Worm (Caenorhabditis elegans): ENCODE measurements around the gene F16G10.11.

The F16G10.11 gene

ce11 chrII:2395864-2396263 lies 2.1 kb upstream of the F16G10.11 start, which contains the start of gene F16G10.13:
Gene F16G10.13 (minus strand): TSS chrII:2395964.
- TF ChIP-seq hlh-8 (tag; optimal IDR thresholded peaks at IDR 0.05) (no peak), lim-6 (tag; optimal IDR thresholded peaks at IDR 0.05) (no peak), ceh-48 (tag; optimal IDR thresholded peaks at IDR 0.05) (no peak), ceh-30 (tag; optimal IDR thresholded peaks at IDR 0.05) (no peak), hlh-15 (tag; optimal IDR thresholded peaks at IDR 0.05) (no peak), gmeb-2 (tag; optimal IDR thresholded peaks at IDR 0.05) (no peak), pag-3 (tag; optimal IDR thresholded peaks at IDR 0.05; ENCODE audit: borderline replicate concordance) (no peak), ceh-24 (tag; optimal IDR thresholded peaks at IDR 0.05) (no peak), ceh-14 (tag; optimal IDR thresholded peaks at IDR 0.05) (no peak), ceh-6 (GFP tag; optimal IDR thresholded peaks at IDR 0.05) (no peak), pax-1 (tag; optimal IDR thresholded peaks at IDR 0.05) (no peak), T23F11.4 (GFP tag; optimal IDR thresholded peaks at IDR 0.05) (no peak), pros-1 (tag; optimal IDR thresholded peaks at IDR 0.05) (no peak), hlh-30 (tag; optimal IDR thresholded peaks at IDR 0.05; ENCODE audit: insufficient read depth) (no peak), ceh-31 (tag; optimal IDR thresholded peaks at IDR 0.05) (no peak), nhr-11 (tag; optimal IDR thresholded peaks at IDR 0.05) (no peak), sdc-2 (tag; optimal IDR thresholded peaks at IDR 0.05) (no peak)

- TF ChIP-seq fax-1 (tag; optimal IDR thresholded peaks at IDR 0.05) (no peak), pax-1 (tag; optimal IDR thresholded peaks at IDR 0.05) (no peak), ceh-2 (tag; optimal IDR thresholded peaks at IDR 0.05) (no peak), ceh-19 (GFP tag; optimal IDR thresholded peaks at IDR 0.05) (no peak), lin-11 (tag; optimal IDR thresholded peaks at IDR 0.05) (no peak), ceh-48 (tag; optimal IDR thresholded peaks at IDR 0.05) (no peak), ceh-34 (tag; optimal IDR thresholded peaks at IDR 0.05) (no peak), ttx-3 (tag; optimal IDR thresholded peaks at IDR 0.05) (no peak), sdc-2 (tag; optimal IDR thresholded peaks at IDR 0.05) (no peak), nhr-11 (tag; optimal IDR thresholded peaks at IDR 0.05) (no peak), ceh-9 (tag; optimal IDR thresholded peaks at IDR 0.05) (no peak), che-1 (tag; optimal IDR thresholded peaks at IDR 0.05) (no peak), fkh-6 (tag; optimal IDR thresholded peaks at IDR 0.05) (no peak), ceh-24 (tag; optimal IDR thresholded peaks at IDR 0.05) (no peak), K02D7.2 (tag; optimal IDR thresholded peaks at IDR 0.05) (no peak), dve-1 (tag; optimal IDR thresholded peaks at IDR 0.05) (no peak), sox-4 (tag; optimal IDR thresholded peaks at IDR 0.05) (no peak), ztf-16 (tag; optimal IDR thresholded peaks at IDR 0.05) (no peak), fkh-10 (GFP tag; optimal IDR thresholded peaks at IDR 0.05) (no peak), pha-2 (tag; optimal IDR thresholded peaks at IDR 0.05) (no peak)
These were observed 2.8 kb downstream of the F16G10.11 start, which contains the start of gene F16G10.10 for ce11 chrII:2390884-2391283. Gene F16G10.10 (minus strand): TSS chrII:2390984.

- TF ChIP-seq C38D4.7 (GFP tag; optimal IDR thresholded peaks at IDR 0.05): no peak
- TF ChIP-seq ref-2 (tag; optimal IDR thresholded peaks at IDR 0.05): no peak
- TF ChIP-seq sox-4 (tag; optimal IDR thresholded peaks at IDR 0.05): no peak
- TF ChIP-seq C08G9.2 (tag; optimal IDR thresholded peaks at IDR 0.05): no peak
- no peak for TF ChIP-seq pha-4 (tag; optimal IDR thresholded peaks at IDR 0.05)
These were observed 8.2 kb downstream of the F16G10.11 start, which contains the start of gene F16G10.9 for ce11 chrII:2385495-2385894. Gene F16G10.9 (minus strand): TSS chrII:2385595.

ce11 chrII:2383334-2383733 lies 10.4 kb downstream of the F16G10.11 start, which contains the start of gene F16G10.8:
Gene F16G10.8 (minus strand): TSS chrII:2383434.
- TF ChIP-seq ceh-30 (tag; optimal IDR thresholded peaks at IDR 0.05) (no peak), ahr-1 (tag; optimal IDR thresholded peaks at IDR 0.05) (no peak), C38D4.7 (GFP tag; optimal IDR thresholded peaks at IDR 0.05) (no peak), ceh-6 (GFP tag; optimal IDR thresholded peaks at IDR 0.05) (no peak), ceh-19 (GFP tag; optimal IDR thresholded peaks at IDR 0.05) (no peak), dmd-4 (tag; optimal IDR thresholded peaks at IDR 0.05; ENCODE audit: borderline replicate concordance) (no peak), che-1 (tag; optimal IDR thresholded peaks at IDR 0.05) (no peak), rnt-1 (tag; optimal IDR thresholded peaks at IDR 0.05) (no peak), ceh-24 (tag; optimal IDR thresholded peaks at IDR 0.05) (no peak), tbx-2 (tag; optimal IDR thresholded peaks at IDR 0.05) (no peak), ceh-22 (tag; optimal IDR thresholded peaks at IDR 0.05) (no peak), ama-1 (optimal IDR thresholded peaks at IDR 0.05) (no peak)
